Worm (Caenorhabditis elegans) whole organism, young adult: ENCODE data around the gene C54D10.9.

ENCODE experiments used
- F33H1.4 ChIP-seq: fragments of 200-800 bp; sonication (Bioruptor generic); IDR thresholded peaks from 2 replicates; pipeline ENCODE4 v1.3.6; 2022; ENCODE audit warnings: missing genetic modification reagents, missing genetic modification characterization, missing compliant biosample characterization
- Y53G8AR.9 ChIP-seq: fragments of 200-800 bp; sonication (Bioruptor generic); conservative IDR thresholded peaks from 2 replicates; pipeline ENCODE4 v1.3.6; 2022; ENCODE audit warnings: missing genetic modification reagents, missing genetic modification characterization, missing compliant biosample characterization
- Y67H2A.10 ChIP-seq: fragments of 200-800 bp; sonication (Bioruptor generic); conservative IDR thresholded peaks from 2 replicates; pipeline ENCODE4 v1.3.6; 2022; ENCODE audit warnings: missing genetic modification reagents, missing genetic modification characterization, missing compliant biosample characterization
- ZK185.1 ChIP-seq: sonication (generic microtip); optimal IDR thresholded peaks from 2 replicates; lab custom pipeline; 2016; ENCODE audit warnings: mild to moderate bottlenecking, missing genetic modification characterization, missing compliant biosample characterization; ENCODE audit not compliant: poor library complexity, severe bottlenecking
- ama-1 ChIP-seq, 3 experiments: fragments of 150-350 bp in 1 of 3; sonication (generic microtip) in 2 of 3; optimal IDR thresholded peaks; 2 replicates each; lab custom pipeline; 2014 to 2018; ENCODE audit warnings: missing biosample characterization in 2 of 3, missing genetic modification characterization in 2 of 3, missing genetic modification reagents in 2 of 3
- attf-3 ChIP-seq: fragments of 200-800 bp; sonication (Bioruptor generic); conservative IDR thresholded peaks from 2 replicates; pipeline ENCODE4 v1.3.6; 2022; ENCODE audit warnings: missing genetic modification reagents, missing genetic modification characterization, missing compliant biosample characterization
- attf-5 ChIP-seq: fragments of 200-800 bp; sonication (Bioruptor generic); optimal IDR thresholded peaks from 2 replicates; lab custom pipeline; 2018; ENCODE audit warnings: mild to moderate bottlenecking, missing genetic modification characterization, missing compliant biosample characterization
- ceh-58 ChIP-seq: fragments of 200-800 bp; sonication (Bioruptor generic); IDR thresholded peaks from 2 replicates; pipeline ENCODE4 v1.3.6; 2022; ENCODE audit warnings: missing genetic modification characterization, missing compliant biosample characterization
- efl-1 ChIP-seq: fragments of 150-350 bp; optimal IDR thresholded peaks from 2 replicates; lab custom pipeline; 2014; ENCODE audit warnings: missing biosample characterization, missing genetic modification reagents, missing genetic modification characterization
- egl-18 ChIP-seq: fragments of 200-800 bp; sonication (Bioruptor generic); IDR thresholded peaks from 2 replicates; pipeline ENCODE4 v1.3.6; 2022; ENCODE audit warnings: missing genetic modification reagents, missing genetic modification characterization, missing compliant biosample characterization
- fkh-3 ChIP-seq: sonication (generic microtip); optimal IDR thresholded peaks from 2 replicates; lab custom pipeline; 2016; ENCODE audit warnings: mild to moderate bottlenecking, missing genetic modification characterization, missing compliant biosample characterization
- let-526 ChIP-seq: fragments of 200-800 bp; sonication (Bioruptor generic); IDR thresholded peaks from 2 replicates; pipeline ENCODE4 v1.3.6; 2022; ENCODE audit warnings: missing genetic modification reagents, missing genetic modification characterization, missing compliant biosample characterization
- lin-26 ChIP-seq: fragments of 200-800 bp; sonication (Bioruptor generic); IDR thresholded peaks from 2 replicates; pipeline ENCODE4 v1.3.6; 2022; ENCODE audit warnings: missing genetic modification reagents, missing genetic modification characterization, missing compliant biosample characterization
- lin-40 ChIP-seq: sonication (generic microtip); optimal IDR thresholded peaks from 2 replicates; lab custom pipeline; 2016; ENCODE audit warnings: missing genetic modification characterization, mild to moderate bottlenecking, missing compliant biosample characterization, missing genotype, missing genetic modification reagents
- lin-54 ChIP-seq: fragments of 200-800 bp; sonication (Bioruptor generic); optimal IDR thresholded peaks from 2 replicates; lab custom pipeline; 2018; ENCODE audit warnings: mild to moderate bottlenecking, missing genetic modification characterization, missing compliant biosample characterization
- lsy-27 ChIP-seq: sonication (generic microtip); optimal IDR thresholded peaks from 2 replicates; lab custom pipeline; 2017; ENCODE audit warnings: missing genetic modification characterization, mild to moderate bottlenecking, missing compliant biosample characterization, antibody characterized with exemption, missing genotype, borderline replicate concordance; ENCODE audit not compliant: insufficient read depth
- madf-10 ChIP-seq: sonication (generic microtip); optimal IDR thresholded peaks from 2 replicates; lab custom pipeline; 2016; ENCODE audit warnings: mild to moderate bottlenecking, missing genetic modification characterization, missing compliant biosample characterization
- mcd-1 ChIP-seq: fragments of 200-800 bp; sonication (Bioruptor generic); IDR thresholded peaks from 2 replicates; pipeline ENCODE4 v1.3.6; 2022; ENCODE audit warnings: missing genetic modification reagents, missing genetic modification characterization, missing compliant biosample characterization
- pbrm-1 ChIP-seq: fragments of 200-800 bp; sonication (Bioruptor generic); IDR thresholded peaks from 2 replicates; pipeline ENCODE4 v1.3.6; 2022; ENCODE audit warnings: missing genetic modification reagents, missing genetic modification characterization, missing compliant biosample characterization
- rcor-1 ChIP-seq: fragments of 200-800 bp; sonication (Bioruptor generic); IDR thresholded peaks from 2 replicates; pipeline ENCODE4 v1.3.6; 2022; ENCODE audit warnings: missing genetic modification reagents, missing genetic modification characterization, missing compliant biosample characterization
- snpc-1.3 ChIP-seq: sonication (generic microtip); optimal IDR thresholded peaks from 2 replicates; lab custom pipeline; 2017; ENCODE audit warnings: missing genetic modification characterization, mild to moderate bottlenecking, missing compliant biosample characterization, antibody characterized with exemption, moderate library complexity, missing genotype, missing genetic modification reagents; ENCODE audit not compliant: insufficient read depth
- snpc-3.4 ChIP-seq: sonication (generic microtip); optimal IDR thresholded peaks from 2 replicates; lab custom pipeline; 2017; ENCODE audit warnings: missing genetic modification characterization, mild to moderate bottlenecking, missing compliant biosample characterization, antibody characterized with exemption, moderate library complexity, missing genotype, missing genetic modification reagents
- tbx-9 ChIP-seq: sonication (generic microtip); optimal IDR thresholded peaks from 2 replicates; lab custom pipeline; 2016; ENCODE audit warnings: borderline replicate concordance, missing genetic modification characterization, inconsistent platforms, missing compliant biosample characterization
- zfh-2 ChIP-seq: fragments of 200-800 bp; sonication (Bioruptor generic); conservative IDR thresholded peaks from 2 replicates; pipeline ENCODE4 v1.3.6; 2022; ENCODE audit warnings: missing genetic modification reagents, missing genetic modification characterization, missing compliant biosample characterization
- ztf-18 ChIP-seq: sonication (generic microtip); optimal IDR thresholded peaks from 2 replicates; lab custom pipeline; 2016; ENCODE audit warnings: missing genotype, mild to moderate bottlenecking, missing genetic modification characterization, missing compliant biosample characterization

C54D10.9 gene

ce11 chrV:12497725-12498263 is 50.8 kb downstream of the C54D10.9 start, which contains the start of the genes W04D2.4 and rbm-25 (continued):
- TF ChIP-seq lin-54 (GFP tag; lab: Kevin White, UChicago) (peak; percentile 38), let-526 (GFP tag; lab: Robert Waterston, UW) (no peak), pbrm-1 (GFP tag; lab: Robert Waterston, UW) (peak; percentile 63; the same call in 1 of the 2 replicates), fkh-3 (tag; lab: Kevin White, UChicago) (no peak), efl-1 (GFP tag; lab: Kevin White, UChicago) (no peak), zfh-2 (no peak), ceh-58 (GFP tag; lab: Robert Waterston, UW) (no peak), ztf-18 (peak; percentile 94), ZK185.1 (peak; percentile 42), attf-5 (GFP tag; lab: Kevin White, UChicago) (peak; percentile 52), snpc-3.4 (tag; lab: Kevin White, UChicago) (no peak), Y53G8AR.9 (GFP tag; lab: Robert Waterston, UW) (0 out of 2 replicates have a peak, but pooled peaks have one; percentile 53), lsy-27 (tag; lab: Kevin White, UChicago) (no peak), ama-1 (optimal IDR thresholded peaks at IDR 0.05; lab: Kevin White, UChicago) (no peak), ama-1 (GFP tag; optimal IDR thresholded peaks at IDR 0.05; lab: Kevin White, UChicago) (no peak), madf-10 (no peak), tbx-9 (tag; lab: Kevin White, UChicago) (no peak), lin-26 (GFP tag; lab: Robert Waterston, UW) (no peak), snpc-1.3 (no peak), rcor-1 (GFP tag; lab: Robert Waterston, UW) (0 out of 2 replicates have a peak, but pooled peaks have one; percentile 25), Y67H2A.10 (GFP tag; lab: Robert Waterston, UW) (no peak), egl-18 (GFP tag; lab: Robert Waterston, UW) (no peak), attf-3 (GFP tag; lab: Robert Waterston, UW) (peak; percentile 55), lin-40 (tag; lab: Kevin White, UChicago) (peak; percentile 83), F33H1.4 (GFP tag; lab: Robert Waterston, UW) (no peak), mcd-1 (peak; percentile 71)
